Worm (Caenorhabditis elegans) whole organism, early embryonic: ENCODE results near the gene C25F9.15.

Source experiments
- B0310.2 ChIP-seq: sonication (generic microtip); optimal IDR thresholded peaks from 2 replicates; lab custom pipeline; 2016; ENCODE audit warnings: mild to moderate bottlenecking, missing genetic modification characterization, missing compliant biosample characterization
- aly-1 ChIP-seq: sonication (generic microtip); optimal IDR thresholded peaks from 2 replicates; lab custom pipeline; 2016; ENCODE audit warnings: missing genetic modification characterization, missing compliant biosample characterization
- ama-1 ChIP-seq: fragments of 150-350 bp; optimal IDR thresholded peaks from 2 replicates; lab custom pipeline; 2014
- ceh-13 ChIP-seq: fragments of 200-800 bp; sonication (Bioruptor generic); optimal IDR thresholded peaks from 2 replicates; lab custom pipeline; 2018; ENCODE audit warnings: mild to moderate bottlenecking, missing genetic modification characterization, missing compliant biosample characterization
- ets-7 ChIP-seq: sonication (generic microtip); optimal IDR thresholded peaks from 2 replicates; lab custom pipeline; 2016; ENCODE audit warnings: missing genotype, missing genetic modification characterization, missing compliant biosample characterization
- flt-1 ChIP-seq: fragments of 200-800 bp; sonication (Bioruptor generic); IDR thresholded peaks from 2 replicates; pipeline ENCODE4 v1.3.6; 2022; ENCODE audit warnings: missing genetic modification characterization, missing compliant biosample characterization
- hmg-4 ChIP-seq: fragments of 200-800 bp; sonication (Bioruptor generic); optimal IDR thresholded peaks from 2 replicates; lab custom pipeline; 2018; ENCODE audit warnings: mild to moderate bottlenecking, missing genetic modification characterization, missing compliant biosample characterization
- hnd-1 ChIP-seq: sonication (generic microtip); optimal IDR thresholded peaks from 2 replicates; lab custom pipeline; 2016; ENCODE audit warnings: missing genetic modification characterization, missing compliant biosample characterization
- pes-1 ChIP-seq: fragments of 200-800 bp; sonication (Bioruptor generic); IDR thresholded peaks from 2 replicates; pipeline ENCODE4 v1.3.6; 2022; ENCODE audit warnings: missing genetic modification reagents, missing genetic modification characterization, missing compliant biosample characterization
- tbx-11 ChIP-seq: fragments of 200-800 bp; sonication (Bioruptor generic); IDR thresholded peaks from 2 replicates; pipeline ENCODE4 v1.3.6; 2022; ENCODE audit warnings: missing genetic modification characterization, missing compliant biosample characterization

DNA sequence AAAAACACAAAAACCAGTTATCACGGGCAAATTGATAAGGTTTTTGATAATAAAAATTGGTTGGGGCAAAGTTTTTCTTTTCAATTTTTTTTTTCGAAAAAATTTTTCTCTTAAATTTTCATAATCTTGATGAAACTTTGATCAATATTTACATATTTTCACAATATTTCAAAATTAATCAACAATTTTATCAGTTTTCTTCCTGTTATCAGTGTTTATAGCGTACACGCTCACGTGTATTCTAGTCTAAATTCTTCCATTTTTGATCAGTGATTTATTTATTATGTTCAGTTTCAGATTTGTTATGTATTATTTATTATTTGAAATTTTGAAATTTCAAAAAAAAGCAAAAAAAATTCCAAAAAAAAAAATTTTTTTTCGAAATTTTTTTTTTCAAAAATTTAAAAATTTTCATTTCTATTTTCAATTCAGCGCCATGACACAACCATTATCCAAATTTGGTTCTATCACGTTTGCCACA is 40.9 kb upstream of the C25F9.15 start, which contains the start of gene nceh-1:
- no peak for TF ChIP-seq hmg-4
- TF ChIP-seq ama-1 (lab: Kevin White, UChicago) = no peak
- no peak for TF ChIP-seq tbx-11 (GFP tag; lab: Robert Waterston, UW)
- TF ChIP-seq ets-7 (tag; lab: Kevin White, UChicago) = no peak
- TF ChIP-seq pes-1 = no peak
- no peak for TF ChIP-seq hnd-1 (tag; lab: Kevin White, UChicago)
- TF ChIP-seq aly-1 (tag; lab: Kevin White, UChicago) = no peak
- TF ChIP-seq flt-1 = no peak
- no peak for TF ChIP-seq ceh-13
- no peak for TF ChIP-seq B0310.2 (tag; lab: Kevin White, UChicago)
